Worm (Caenorhabditis elegans) whole organism, young adult: ENCODE measurements around the gene nhr-208.

Experiments
- Y53F4B.3 ChIP-seq: fragments of 200-800 bp; sonication (Bioruptor generic); IDR thresholded peaks from 2 replicates; pipeline ENCODE4 v1.3.6; 2022; ENCODE audit warnings: missing genetic modification reagents, missing genetic modification characterization, missing compliant biosample characterization
- bed-1 ChIP-seq: fragments of 200-800 bp; sonication (Bioruptor generic); IDR thresholded peaks from 2 replicates; pipeline ENCODE4 v1.3.6; 2022; ENCODE audit warnings: missing genetic modification reagents, missing genetic modification characterization, missing compliant biosample characterization
- ekl-4 ChIP-seq: fragments of 200-800 bp; sonication (Bioruptor generic); IDR thresholded peaks from 2 replicates; pipeline ENCODE4 v1.3.6; 2022; ENCODE audit warnings: missing genetic modification reagents, missing genetic modification characterization, missing compliant biosample characterization
- fkh-3 ChIP-seq: sonication (generic microtip); optimal IDR thresholded peaks from 2 replicates; lab custom pipeline; 2016; ENCODE audit warnings: mild to moderate bottlenecking, missing genetic modification characterization, missing compliant biosample characterization
- gei-17 ChIP-seq: fragments of 200-800 bp; sonication (Bioruptor generic); optimal IDR thresholded peaks from 2 replicates; lab custom pipeline; 2018; ENCODE audit warnings: mild to moderate bottlenecking, missing genetic modification characterization, missing compliant biosample characterization
- lin-35 ChIP-seq, 3 experiments: fragments of 150-350 bp in 2 of 3; sonication (generic microtip) in 1 of 3; optimal IDR thresholded peaks; 2 replicates each; lab custom pipeline; 2014 to 2018; ENCODE audit warnings: missing biosample characterization in 3 of 3, missing genetic modification characterization in 3 of 3, missing genetic modification reagents in 3 of 3
- nhr-80 ChIP-seq: sonication (generic microtip); optimal IDR thresholded peaks from 2 replicates; lab custom pipeline; 2016; ENCODE audit warnings: missing genetic modification characterization, missing compliant biosample characterization
- rec-8 ChIP-seq, 2 experiments: sonication (generic microtip); optimal IDR thresholded peaks; 2 replicates each; lab custom pipeline; 2016; ENCODE audit warnings: mild to moderate bottlenecking in 2 of 2, missing genetic modification characterization in 2 of 2, missing genetic modification reagents in 2 of 2, missing genotype in 2 of 2, missing biosample characterization in 1 of 2, missing compliant biosample characterization in 1 of 2, moderate library complexity in 1 of 2
- repo-1 ChIP-seq: sonication (generic microtip); optimal IDR thresholded peaks from 2 replicates; lab custom pipeline; 2017; ENCODE audit warnings: mild to moderate bottlenecking, missing genetic modification characterization, missing compliant biosample characterization
- sdz-38 ChIP-seq: sonication (generic microtip); optimal IDR thresholded peaks from 2 replicates; lab custom pipeline; 2016; ENCODE audit warnings: missing genotype, missing genetic modification characterization, missing compliant biosample characterization
- snpc-4 ChIP-seq, 5 experiments: fragments of 150-350 bp in 1 of 5; sonication (generic microtip) in 4 of 5; optimal IDR thresholded peaks; 2 replicates each; lab custom pipeline; 2014 to 2018; ENCODE audit warnings: missing genetic modification characterization in 5 of 5, missing biosample characterization in 3 of 5, antibody characterized with exemption in 2 of 5, mild to moderate bottlenecking in 2 of 5, missing compliant biosample characterization in 2 of 5, missing genotype in 2 of 5, moderate library complexity in 2 of 5, missing genetic modification reagents in 1 of 5
- unc-130 ChIP-seq: sonication (generic microtip); optimal IDR thresholded peaks from 2 replicates; lab custom pipeline; 2016; ENCODE audit warnings: missing genetic modification reagents, missing genetic modification characterization, missing compliant biosample characterization
- unc-62 ChIP-seq: fragments of 150-350 bp; optimal IDR thresholded peaks from 2 replicates; lab custom pipeline; 2014; ENCODE audit warnings: missing biosample characterization, missing genetic modification reagents, missing genetic modification characterization
- ztf-3 ChIP-seq: fragments of 200-800 bp; sonication (Bioruptor generic); optimal IDR thresholded peaks from 2 replicates; lab custom pipeline; 2018; ENCODE audit warnings: mild to moderate bottlenecking, missing genetic modification characterization, missing compliant biosample characterization

DNA sequence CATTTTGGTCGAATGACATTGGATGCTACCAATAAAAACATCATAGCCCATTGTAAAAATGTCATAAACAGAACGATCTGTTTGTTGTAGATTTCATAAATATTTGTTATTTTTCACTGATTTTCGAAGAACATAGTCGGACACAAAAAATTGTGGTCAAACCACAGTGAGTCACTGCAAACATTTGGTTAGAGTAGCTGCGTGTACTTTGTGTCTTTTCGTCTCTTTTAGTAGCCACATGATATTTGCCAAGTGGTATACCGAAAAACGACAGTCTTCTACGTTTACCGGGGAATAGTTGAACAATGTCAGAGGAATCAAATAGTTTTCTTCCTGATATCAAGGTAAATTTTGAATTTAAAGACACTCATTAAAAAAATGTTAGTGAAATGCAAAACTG lies 2.4 kb upstream of the nhr-208 start, which contains the start of gene nhr-206:
- TF ChIP-seq gei-17 (GFP tag; lab: Kevin White, UChicago): no peak
- no peak for TF ChIP-seq rec-8 (tag; optimal IDR thresholded peaks at IDR 0.05; lab: Kevin White, UChicago)
- no peak for TF ChIP-seq repo-1
- TF ChIP-seq snpc-4 (GFP tag; optimal IDR thresholded peaks at IDR 0.05; lab: Kevin White, UChicago): no peak
- TF ChIP-seq snpc-4 (tag; optimal IDR thresholded peaks at IDR 0.05; lab: Kevin White, UChicago): no peak
- TF ChIP-seq lin-35 (GFP tag; optimal IDR thresholded peaks at IDR 0.05; lab: Kevin White, UChicago): no peak
- no peak for TF ChIP-seq ekl-4 (GFP tag; lab: Robert Waterston, UW)
- TF ChIP-seq nhr-80 (tag; lab: Kevin White, UChicago): peak; percentile 63
- TF ChIP-seq ztf-3: no peak
- TF ChIP-seq unc-62: no peak
- TF ChIP-seq sdz-38: no peak
- TF ChIP-seq bed-1: no peak
- no peak for TF ChIP-seq Y53F4B.3
- TF ChIP-seq fkh-3 (tag; lab: Kevin White, UChicago): no peak
- TF ChIP-seq unc-130: no peak
